Worm (Caenorhabditis elegans): ENCODE results near the gene F16B3.2.

ce11 chrV:1317869-1318354 lies 3.0 kb downstream of the F16B3.2 start, which contains the start of gene F16B3.3:
- TF ChIP-seq lsy-2 (tag; optimal IDR thresholded peaks at IDR 0.05) (no peak), ZK546.5 (tag; optimal IDR thresholded peaks at IDR 0.05) (no peak), nhr-77 (tag; optimal IDR thresholded peaks at IDR 0.05) (no peak), attf-4 (tag; optimal IDR thresholded peaks at IDR 0.05) (no peak), ces-1 (GFP tag; optimal IDR thresholded peaks at IDR 0.05) (no peak), aly-2 (tag; optimal IDR thresholded peaks at IDR 0.05) (no peak), hif-1 (tag; optimal IDR thresholded peaks at IDR 0.05) (no peak), ama-1 (optimal IDR thresholded peaks at IDR 0.05) (no peak), aha-1 (tag) (no peak)
